Worm (Caenorhabditis elegans): ENCODE measurements around the gene heh-1.

ce11 chrIII:3203589-3203988 lies 4.3 kb upstream of the heh-1 start:
- TF ChIP-seq lim-7 (GFP tag; IDR thresholded peaks at IDR 0.05) (no peak), snpc-4 (tag; optimal IDR thresholded peaks at IDR 0.05) (no peak)

All from whole organism, L4 larva.